Fruit fly (Drosophila melanogaster): ENCODE data around the gene Brd7-9.

Brd7-9 gene

dm6 chr2L:7754539-7754938 is 28.1 kb upstream of the Brd7-9 start (continued):
- TF ChIP-seq CG11294 (GFP tag; IDR thresholded peaks at IDR 0.05): 0 out of 2 replicates have a peak, but pooled peaks have one; percentile 25
- TF ChIP-seq esn (GFP tag; optimal IDR thresholded peaks at IDR 0.05): no peak
- TF ChIP-seq CG7368 (GFP tag; optimal IDR thresholded peaks at IDR 0.05): no peak
- TF ChIP-seq ss (GFP tag; optimal IDR thresholded peaks at IDR 0.05): peak; percentile 11 to 70
- no peak for TF ChIP-seq Sox14 (GFP tag; optimal IDR thresholded peaks at IDR 0.05)
- TF ChIP-seq CG15336 (GFP tag; IDR thresholded peaks at IDR 0.05): peak; percentile 53
- TF ChIP-seq spab (GFP tag; optimal IDR thresholded peaks at IDR 0.05): no peak

dm6 chr2L:7756835-7757234 is 25.8 kb upstream of the Brd7-9 start:
- TF ChIP-seq CG32006 (GFP tag; optimal IDR thresholded peaks at IDR 0.05): peak; percentile 20
- peak; percentile 10 for TF ChIP-seq acj6 (GFP tag; optimal IDR thresholded peaks at IDR 0.05)
- peak; percentile 48; the same call in 1 of the 2 replicates for TF ChIP-seq CG15336 (GFP tag; IDR thresholded peaks at IDR 0.05)
- TF ChIP-seq eg (GFP tag; IDR thresholded peaks at IDR 0.05): peak; percentile 51; the same call in 1 of the 3 replicates
- TF ChIP-seq CG6808 (GFP tag; optimal IDR thresholded peaks at IDR 0.05): no peak
- TF ChIP-seq CG8119 (GFP tag; IDR thresholded peaks at IDR 0.05): peak; percentile 40; the same call in 1 of the 3 replicates
- TF ChIP-seq lz (GFP tag; optimal IDR thresholded peaks at IDR 0.05): no peak
- TF ChIP-seq esn (GFP tag; optimal IDR thresholded peaks at IDR 0.05): no peak
- TF ChIP-seq CG31627 (GFP tag; optimal IDR thresholded peaks at IDR 0.05): no peak
- TF ChIP-seq CG3919 (GFP tag; optimal IDR thresholded peaks at IDR 0.05): no peak
- 0 out of 2 replicates have a peak, but pooled peaks have one; percentile 19 for TF ChIP-seq CG11294 (GFP tag; IDR thresholded peaks at IDR 0.05)
- no peak for TF ChIP-seq net (GFP tag; optimal IDR thresholded peaks at IDR 0.05)
- no peak for TF ChIP-seq Eip78C (GFP tag)
- peak; percentile 2 for TF ChIP-seq Hr4 (GFP tag; optimal IDR thresholded peaks at IDR 0.05)
- no peak for TF ChIP-seq Sox14 (GFP tag; optimal IDR thresholded peaks at IDR 0.05)

dm6 chr2L:7767328-7767727 is 15.3 kb upstream of the Brd7-9 start, which contains the start of gene CG7191:
Gene CG7191, plus strand, starts transcription at chr2L:7767628.
- TF ChIP-seq CG8319 (GFP tag; optimal IDR thresholded peaks at IDR 0.05) (no peak), pdm3 (GFP tag; optimal IDR thresholded peaks at IDR 0.05) (no peak), CG10669 (GFP tag; optimal IDR thresholded peaks at IDR 0.05) (no peak), CG3032 (tag; optimal IDR thresholded peaks at IDR 0.05) (no peak), CG6854 (GFP tag; optimal IDR thresholded peaks at IDR 0.05) (no peak), CG6163 (GFP tag; IDR thresholded peaks at IDR 0.05) (no peak), Ets96B (tag; optimal IDR thresholded peaks at IDR 0.05) (no peak), CG9139 (GFP tag; optimal IDR thresholded peaks at IDR 0.05) (no peak), cyc (GFP tag; optimal IDR thresholded peaks at IDR 0.05) (no peak), CG31627 (GFP tag; optimal IDR thresholded peaks at IDR 0.05) (no peak), CG4318 (GFP tag; optimal IDR thresholded peaks at IDR 0.05) (no peak), CG6808 (GFP tag; optimal IDR thresholded peaks at IDR 0.05) (no peak), salr (GFP tag; optimal IDR thresholded peaks at IDR 0.05) (no peak), CG6276 (GFP tag; optimal IDR thresholded peaks at IDR 0.05) (no peak), Hr4 (GFP tag; optimal IDR thresholded peaks at IDR 0.05) (no peak), acj6 (GFP tag; optimal IDR thresholded peaks at IDR 0.05) (no peak), ss (GFP tag; optimal IDR thresholded peaks at IDR 0.05) (no peak), Eip75B (GFP tag; optimal IDR thresholded peaks at IDR 0.05) (no peak), CG8632 (GFP tag; optimal IDR thresholded peaks at IDR 0.05) (no peak), CG6792 (GFP tag; optimal IDR thresholded peaks at IDR 0.05) (no peak)

- TF ChIP-seq CG11294 (GFP tag; IDR thresholded peaks at IDR 0.05) (peak; percentile 9; the same call in 1 of the 2 replicates), vri (GFP tag; optimal IDR thresholded peaks at IDR 0.05) (no peak), Eip78C (GFP tag) (no peak), net (GFP tag; optimal IDR thresholded peaks at IDR 0.05) (no peak), spab (GFP tag; optimal IDR thresholded peaks at IDR 0.05) (no peak)
These were observed 10.8 kb upstream of the Brd7-9 start for dm6 chr2L:7771891-7772290.

All from whole organism, prepupa.